Worm (Caenorhabditis elegans): ENCODE results near the gene efl-1.

- no peak for TF ChIP-seq lin-13 (GFP tag; optimal IDR thresholded peaks at IDR 0.05)
- TF ChIP-seq ZK546.5 (tag; optimal IDR thresholded peaks at IDR 0.05) = no peak
- TF ChIP-seq ztf-11 (tag; optimal IDR thresholded peaks at IDR 0.05) = no peak
- no peak for TF ChIP-seq egl-27 (tag; optimal IDR thresholded peaks at IDR 0.05)
- no peak for TF ChIP-seq blmp-1 (tag; optimal IDR thresholded peaks at IDR 0.05; ENCODE audit: insufficient read depth)
These were observed 38.1 kb downstream of the efl-1 start, which contains the start of gene Y102A5C.36 for ce11 chrV:16927345-16927744.
